Worm (Caenorhabditis elegans) whole organism, late embryonic: Measurements from ENCODE around the gene Y73F4A.3.

Experiments used
- C38D4.7 ChIP-seq: fragments of 200-800 bp; sonication (Bioruptor generic); optimal IDR thresholded peaks from 2 replicates; lab custom pipeline; 2018; ENCODE audit warnings: mild to moderate bottlenecking, missing genetic modification characterization, moderate library complexity, missing compliant biosample characterization
- F13H6.1 ChIP-seq: sonication (generic microtip); optimal IDR thresholded peaks from 2 replicates; lab custom pipeline; 2016; ENCODE audit warnings: missing genetic modification characterization, missing compliant biosample characterization
- K02D7.2 ChIP-seq: sonication (generic microtip); optimal IDR thresholded peaks from 2 replicates; lab custom pipeline; 2017; ENCODE audit warnings: mild to moderate bottlenecking, missing genetic modification characterization, missing compliant biosample characterization
- K09A11.1 ChIP-seq: sonication (generic microtip); optimal IDR thresholded peaks from 2 replicates; lab custom pipeline; 2017; ENCODE audit warnings: antibody characterized with exemption, mild to moderate bottlenecking, missing genetic modification characterization, missing compliant biosample characterization; ENCODE audit not compliant: insufficient read depth
- Y22D7AL.16 ChIP-seq: sonication (generic microtip); optimal IDR thresholded peaks from 2 replicates; lab custom pipeline; 2016; ENCODE audit warnings: missing genetic modification characterization, missing compliant biosample characterization
- ahr-1 ChIP-seq: sonication (generic microtip); optimal IDR thresholded peaks from 2 replicates; lab custom pipeline; 2016; ENCODE audit warnings: missing genetic modification characterization, missing compliant biosample characterization
- ama-1 ChIP-seq: fragments of 150-350 bp; optimal IDR thresholded peaks from 2 replicates; lab custom pipeline; 2014
- ceh-14 ChIP-seq: sonication (generic microtip); optimal IDR thresholded peaks from 2 replicates; lab custom pipeline; 2016; ENCODE audit warnings: missing genotype, missing genetic modification characterization, missing compliant biosample characterization
- ceh-2 ChIP-seq: sonication (generic microtip); optimal IDR thresholded peaks from 2 replicates; lab custom pipeline; 2016; ENCODE audit warnings: missing genotype, missing genetic modification characterization, missing compliant biosample characterization
- ceh-30 ChIP-seq: fragments of 150-350 bp; optimal IDR thresholded peaks from 2 replicates; lab custom pipeline; 2014; ENCODE audit warnings: missing biosample characterization, missing genetic modification characterization
- ceh-31 ChIP-seq: sonication (generic microtip); optimal IDR thresholded peaks from 2 replicates; lab custom pipeline; 2016; ENCODE audit warnings: missing genetic modification characterization, missing compliant biosample characterization
- ceh-34 ChIP-seq: sonication (generic microtip); optimal IDR thresholded peaks from 2 replicates; lab custom pipeline; 2016; ENCODE audit warnings: mild to moderate bottlenecking, missing genetic modification characterization, missing compliant biosample characterization
- ceh-48 ChIP-seq: sonication (generic microtip); optimal IDR thresholded peaks from 2 replicates; lab custom pipeline; 2016; ENCODE audit warnings: missing genetic modification characterization, inconsistent platforms, missing compliant biosample characterization
- ceh-6 ChIP-seq: fragments of 200-800 bp; sonication (Bioruptor generic); optimal IDR thresholded peaks from 2 replicates; lab custom pipeline; 2018; ENCODE audit warnings: mild to moderate bottlenecking, missing genetic modification characterization, missing compliant biosample characterization
- dmd-4 ChIP-seq: sonication (generic microtip); optimal IDR thresholded peaks from 2 replicates; lab custom pipeline; 2016; ENCODE audit warnings: borderline replicate concordance, missing genetic modification characterization, missing compliant biosample characterization
- elt-4 ChIP-seq: sonication (generic microtip); optimal IDR thresholded peaks from 2 replicates; lab custom pipeline; 2016; ENCODE audit warnings: missing genetic modification characterization, missing compliant biosample characterization
- ets-4 ChIP-seq: sonication (generic microtip); optimal IDR thresholded peaks from 2 replicates; lab custom pipeline; 2016; ENCODE audit warnings: missing genetic modification characterization, missing compliant biosample characterization
- eyg-1 ChIP-seq: sonication (generic microtip); optimal IDR thresholded peaks from 2 replicates; lab custom pipeline; 2016; ENCODE audit warnings: missing genotype, missing genetic modification characterization, missing compliant biosample characterization
- fkh-6 ChIP-seq: sonication (generic microtip); optimal IDR thresholded peaks from 2 replicates; lab custom pipeline; 2016; ENCODE audit warnings: missing genetic modification characterization, missing compliant biosample characterization
- hlh-30 ChIP-seq: sonication (generic microtip); optimal IDR thresholded peaks from 2 replicates; lab custom pipeline; 2017; ENCODE audit warnings: antibody characterized with exemption, missing genetic modification characterization, missing compliant biosample characterization; ENCODE audit not compliant: insufficient read depth
- hlh-6 ChIP-seq: sonication (generic microtip); optimal IDR thresholded peaks from 2 replicates; lab custom pipeline; 2016; ENCODE audit warnings: missing genotype, missing genetic modification characterization, missing compliant biosample characterization
- hlh-8 ChIP-seq: sonication (generic microtip); optimal IDR thresholded peaks from 2 replicates; lab custom pipeline; 2016; ENCODE audit warnings: missing genotype, missing genetic modification characterization, missing compliant biosample characterization
- lim-6 ChIP-seq: sonication (generic microtip); optimal IDR thresholded peaks from 2 replicates; lab custom pipeline; 2016; ENCODE audit warnings: missing genetic modification characterization, missing compliant biosample characterization
- madf-2 ChIP-seq: sonication (generic microtip); optimal IDR thresholded peaks from 2 replicates; lab custom pipeline; 2017; ENCODE audit warnings: missing genetic modification characterization, missing compliant biosample characterization
- mec-3 ChIP-seq: sonication (generic microtip); optimal IDR thresholded peaks from 2 replicates; lab custom pipeline; 2016; ENCODE audit warnings: borderline replicate concordance, missing genetic modification characterization, missing compliant biosample characterization
- nhr-11 ChIP-seq: fragments of 150-350 bp; optimal IDR thresholded peaks from 2 replicates; lab custom pipeline; 2014; ENCODE audit warnings: missing biosample characterization, missing genetic modification characterization
- npax-4 ChIP-seq: sonication (generic microtip); optimal IDR thresholded peaks from 2 replicates; lab custom pipeline; 2016; ENCODE audit warnings: missing genetic modification characterization, missing compliant biosample characterization
- pag-3 ChIP-seq: sonication (generic microtip); optimal IDR thresholded peaks from 2 replicates; lab custom pipeline; 2016; ENCODE audit warnings: missing compliant biosample characterization, missing genetic modification characterization, borderline replicate concordance
- pat-9 ChIP-seq: fragments of 200-800 bp; sonication (Bioruptor generic); optimal IDR thresholded peaks from 2 replicates; lab custom pipeline; 2018; ENCODE audit warnings: mild to moderate bottlenecking, missing genetic modification characterization, moderate library complexity, missing compliant biosample characterization
- pha-2 ChIP-seq: sonication (generic microtip); optimal IDR thresholded peaks from 2 replicates; lab custom pipeline; 2017; ENCODE audit warnings: mild to moderate bottlenecking, missing genetic modification characterization, missing compliant biosample characterization
- pqm-1 ChIP-seq: sonication (generic microtip); optimal IDR thresholded peaks from 2 replicates; lab custom pipeline; 2016; ENCODE audit warnings: missing genetic modification characterization, missing compliant biosample characterization
- pros-1 ChIP-seq: fragments of 150-350 bp; optimal IDR thresholded peaks from 2 replicates; lab custom pipeline; 2014; ENCODE audit warnings: missing biosample characterization, missing genetic modification reagents, missing genetic modification characterization
- sdc-2 ChIP-seq: sonication (generic microtip); optimal IDR thresholded peaks from 2 replicates; lab custom pipeline; 2016; ENCODE audit warnings: missing genotype, missing genetic modification characterization, missing compliant biosample characterization
- sox-2 ChIP-seq: fragments of 200-800 bp; sonication (Bioruptor generic); IDR thresholded peaks from 2 replicates; pipeline ENCODE4 v1.3.6; 2022; ENCODE audit warnings: missing genetic modification reagents, missing genetic modification characterization, missing compliant biosample characterization
- tbx-2 ChIP-seq: sonication (generic microtip); optimal IDR thresholded peaks from 2 replicates; lab custom pipeline; 2016; ENCODE audit warnings: missing genetic modification characterization, missing compliant biosample characterization
- tbx-7 ChIP-seq: sonication (generic microtip); optimal IDR thresholded peaks from 2 replicates; lab custom pipeline; 2016; ENCODE audit warnings: missing genotype, missing genetic modification characterization, missing compliant biosample characterization
- ttx-3 ChIP-seq: sonication (generic microtip); optimal IDR thresholded peaks from 2 replicates; lab custom pipeline; 2016; ENCODE audit warnings: missing genetic modification reagents, missing genetic modification characterization, missing compliant biosample characterization
- unc-42 ChIP-seq: sonication (generic microtip); optimal IDR thresholded peaks from 2 replicates; lab custom pipeline; 2016; ENCODE audit warnings: missing genotype, missing genetic modification characterization, missing compliant biosample characterization
- unc-55 ChIP-seq: sonication (generic microtip); optimal IDR thresholded peaks from 2 replicates; lab custom pipeline; 2017; ENCODE audit warnings: missing biosample characterization, missing genetic modification reagents, missing genetic modification characterization

The Y73F4A.3 gene

ce11 chrIV:9051036-9051435 is 10.7 kb upstream of the Y73F4A.3 start:
- TF ChIP-seq unc-42 (no peak), hlh-30 (tag; lab: Kevin White, UChicago) (no peak), pros-1 (tag; lab: Kevin White, UChicago) (no peak), tbx-2 (tag; lab: Kevin White, UChicago) (no peak), ceh-6 (GFP tag; lab: Kevin White, UChicago) (no peak), lim-6 (no peak), eyg-1 (tag; lab: Kevin White, UChicago) (no peak), ceh-31 (tag; lab: Kevin White, UChicago) (no peak), hlh-6 (tag; lab: Kevin White, UChicago) (no peak), pag-3 (tag; lab: Kevin White, UChicago) (no peak), unc-55 (GFP tag; lab: Kevin White, UChicago) (no peak), sox-2 (GFP tag; lab: Robert Waterston, UW) (no peak), ahr-1 (tag; lab: Kevin White, UChicago) (no peak), ceh-14 (no peak), ceh-48 (no peak), nhr-11 (tag; lab: Kevin White, UChicago) (no peak), npax-4 (tag; lab: Kevin White, UChicago) (no peak)

- TF ChIP-seq elt-4 (tag; lab: Kevin White, UChicago) (peak; percentile 88), F13H6.1 (tag; lab: Kevin White, UChicago) (peak; percentile 52), fkh-6 (peak; percentile 26), madf-2 (tag; lab: Kevin White, UChicago) (peak; percentile 57), sdc-2 (tag; lab: Kevin White, UChicago) (peak; percentile 22), hlh-8 (tag; lab: Kevin White, UChicago) (peak; percentile 30), hlh-6 (tag; lab: Kevin White, UChicago) (peak; percentile 2), ceh-34 (tag; lab: Kevin White, UChicago) (peak; percentile 5), mec-3 (tag; lab: Kevin White, UChicago) (peak; percentile 16), tbx-2 (tag; lab: Kevin White, UChicago) (peak; percentile 37)
These were observed 7.8 kb upstream of the Y73F4A.3 start for ce11 chrIV:9048096-9048495.

- TF ChIP-seq K09A11.1 (tag; lab: Kevin White, UChicago) (no peak), dmd-4 (tag; lab: Kevin White, UChicago) (no peak), ceh-14 (no peak), K02D7.2 (tag; lab: Kevin White, UChicago) (no peak), unc-42 (no peak), ceh-30 (no peak), tbx-7 (tag; lab: Kevin White, UChicago) (no peak), ets-4 (tag; lab: Kevin White, UChicago) (no peak), ama-1 (lab: Kevin White, UChicago) (no peak), ceh-2 (no peak), ttx-3 (no peak), pqm-1 (no peak), Y22D7AL.16 (tag; lab: Kevin White, UChicago) (no peak), C38D4.7 (no peak), elt-4 (tag; lab: Kevin White, UChicago) (no peak), tbx-2 (tag; lab: Kevin White, UChicago) (no peak), unc-55 (GFP tag; lab: Kevin White, UChicago) (no peak), pha-2 (tag; lab: Kevin White, UChicago) (no peak), ahr-1 (tag; lab: Kevin White, UChicago) (no peak), pat-9 (tag; lab: Kevin White, UChicago) (no peak)
These were observed 5.0 kb upstream of the Y73F4A.3 start, which contains the start of gene Y73F4A.1 for ce11 chrIV:9045252-9045651. Gene Y73F4A.1, minus strand, starts transcription at chrIV:9045352.
